Fruit fly (Drosophila melanogaster): ENCODE results near the gene scpr-A.

scpr-A gene

DNA sequence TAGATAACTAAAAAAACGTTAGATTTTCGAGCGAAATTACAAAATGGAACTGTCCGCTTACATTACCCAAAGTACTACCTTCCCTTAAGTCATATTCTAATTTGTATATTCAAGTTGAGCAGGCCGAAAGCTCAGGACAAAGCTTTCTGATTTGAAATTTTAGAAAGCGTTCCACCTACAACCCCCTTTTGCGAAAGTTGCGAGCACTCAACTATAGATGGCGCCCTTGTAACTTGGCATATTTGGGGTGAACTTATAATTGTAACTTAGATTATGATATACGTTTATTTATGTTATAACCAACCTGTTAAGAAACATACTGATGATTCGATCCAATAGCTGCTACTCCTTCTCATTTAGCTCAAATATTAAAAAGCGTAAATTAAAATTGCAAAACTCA, 46.0 kb downstream of the scpr-A start:
- no peak for TF ChIP-seq acj6 (GFP tag; optimal IDR thresholded peaks at IDR 0.05)
- no peak for TF ChIP-seq dac (GFP tag; optimal IDR thresholded peaks at IDR 0.05)
- no peak for TF ChIP-seq fkh (GFP tag; optimal IDR thresholded peaks at IDR 0.05)
- TF ChIP-seq ss (GFP tag; optimal IDR thresholded peaks at IDR 0.05), result no peak

Measured in whole organism, prepupa.